Worm (Caenorhabditis elegans): ENCODE data around the gene vit-1.

ce11 chrX:7707031-7707430, 20.7 kb upstream of the vit-1 start, which contains the start of gene kvs-1:
- TF ChIP-seq elt-2 (tag; optimal IDR thresholded peaks at IDR 0.05) (no peak), pqm-1 (tag; optimal IDR thresholded peaks at IDR 0.05) (no peak), ceh-24 (tag; optimal IDR thresholded peaks at IDR 0.05) (no peak), rnt-1 (tag; optimal IDR thresholded peaks at IDR 0.05) (no peak), unc-55 (GFP tag; optimal IDR thresholded peaks at IDR 0.05) (no peak)
